Worm (Caenorhabditis elegans): ENCODE measurements around the gene duo-1.
A peak's percentile ranks its signal among the peaks of the same experiment; 100 is the strongest.

DNA sequence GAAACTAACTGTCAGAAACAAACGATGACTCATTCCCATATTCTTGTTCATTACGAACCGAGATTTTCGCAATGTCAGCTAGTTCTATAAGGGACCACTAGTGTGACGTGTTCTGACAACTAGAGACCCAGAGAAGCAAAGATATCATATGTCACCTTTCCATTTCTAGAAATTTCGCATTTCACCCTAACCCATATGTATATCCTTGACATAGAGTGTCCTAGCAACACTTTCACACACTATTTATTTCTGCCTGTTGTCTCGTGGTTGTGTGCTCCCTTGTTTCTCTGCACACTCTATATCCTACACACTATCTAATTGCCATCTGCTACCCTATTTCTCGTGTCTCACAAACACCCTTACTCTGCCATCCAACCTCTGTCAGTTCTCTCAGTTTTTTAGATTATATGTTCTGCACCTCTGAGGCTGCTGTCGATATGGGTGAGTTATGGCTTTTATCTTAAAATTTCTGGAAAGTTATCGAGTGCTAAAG is 5.5 kb upstream of the duo-1 start, which contains the start of the genes F38B7.17 and F38B7.3:
- TF ChIP-seq blmp-1 (tag; optimal IDR thresholded peaks at IDR 0.05): no peak
- no peak for TF ChIP-seq nhr-237 (tag; optimal IDR thresholded peaks at IDR 0.05)
- peak; percentile 40 for TF ChIP-seq unc-62 (GFP tag; optimal IDR thresholded peaks at IDR 0.05)
- TF ChIP-seq mep-1 (tag; optimal IDR thresholded peaks at IDR 0.05): no peak
- no peak for TF ChIP-seq nhr-28 (tag; optimal IDR thresholded peaks at IDR 0.05)
- TF ChIP-seq mls-2 (tag; optimal IDR thresholded peaks at IDR 0.05): no peak
- TF ChIP-seq ztf-11 (tag; optimal IDR thresholded peaks at IDR 0.05): no peak
- TF ChIP-seq snpc-4 (tag; optimal IDR thresholded peaks at IDR 0.05): no peak
- no peak for TF ChIP-seq elt-3 (tag; optimal IDR thresholded peaks at IDR 0.05)
- TF ChIP-seq zip-8 (tag; optimal IDR thresholded peaks at IDR 0.05): no peak
- TF ChIP-seq sptf-1 (tag; optimal IDR thresholded peaks at IDR 0.05): no peak
- TF ChIP-seq flh-1 (GFP tag; optimal IDR thresholded peaks at IDR 0.05): no peak
